Worm (Caenorhabditis elegans): ENCODE measurements around the gene tebp-2.
A peak's percentile ranks its signal among the peaks of the same experiment; 100 is the strongest.

Gene tebp-2

DNA sequence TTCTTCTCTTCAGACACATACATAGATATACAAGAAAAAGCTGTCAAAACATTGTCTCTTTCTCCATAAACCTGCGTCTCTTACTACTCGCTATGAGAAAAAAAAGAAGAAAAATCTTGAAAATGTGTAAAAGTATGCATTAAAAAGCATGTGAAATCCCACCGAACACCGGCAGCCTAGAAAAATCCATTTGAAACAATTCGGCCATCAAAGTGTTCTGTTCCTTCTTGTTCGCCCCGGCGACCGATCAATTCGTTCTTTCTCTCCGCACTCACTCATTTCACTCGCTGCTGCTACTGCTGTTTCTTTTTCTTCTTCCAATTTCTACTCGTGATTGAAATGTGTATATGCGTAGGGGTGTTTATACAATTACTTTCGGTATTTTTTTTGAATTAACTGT is 7.4 kb downstream of the tebp-2 start:
- no peak for TF ChIP-seq nhr-25 (tag; optimal IDR thresholded peaks at IDR 0.05; ENCODE audit: borderline replicate concordance, insufficient read depth)
- TF ChIP-seq F26F4.8 (GFP tag; conservative IDR thresholded peaks at IDR 0.05): no peak
- no peak for TF ChIP-seq daf-19 (GFP tag; conservative IDR thresholded peaks at IDR 0.05)
- TF ChIP-seq lir-3 (tag; optimal IDR thresholded peaks at IDR 0.05): no peak
- no peak for TF ChIP-seq lin-15B (tag; optimal IDR thresholded peaks at IDR 0.05)
- no peak for TF ChIP-seq set-16 (GFP tag; IDR thresholded peaks at IDR 0.05)
- peak; percentile 4 for TF ChIP-seq nhr-48 (tag; optimal IDR thresholded peaks at IDR 0.05)
- TF ChIP-seq ces-1 (GFP tag; optimal IDR thresholded peaks at IDR 0.05): no peak
- no peak for TF ChIP-seq nhr-111 (GFP tag; optimal IDR thresholded peaks at IDR 0.05)
- TF ChIP-seq T20F7.1 (GFP tag; optimal IDR thresholded peaks at IDR 0.05): no peak
- peak; percentile 49 for TF ChIP-seq fkh-10 (GFP tag; optimal IDR thresholded peaks at IDR 0.05)
- TF ChIP-seq fos-1 (tag; optimal IDR thresholded peaks at IDR 0.05): no peak
- no peak for TF ChIP-seq daf-8 (GFP tag; IDR thresholded peaks at IDR 0.05)
- no peak for TF ChIP-seq arid-1 (GFP tag; conservative IDR thresholded peaks at IDR 0.05)
- TF ChIP-seq ceh-32 (tag; optimal IDR thresholded peaks at IDR 0.05; ENCODE audit: poor library complexity): no peak
- no peak for TF ChIP-seq ceh-82 (tag; optimal IDR thresholded peaks at IDR 0.05)
- TF ChIP-seq lin-39 (tag; optimal IDR thresholded peaks at IDR 0.05): no peak
- TF ChIP-seq spr-3 (GFP tag; optimal IDR thresholded peaks at IDR 0.05): no peak
- peak; percentile 90 for TF ChIP-seq mes-2 (tag; optimal IDR thresholded peaks at IDR 0.05; ENCODE audit: poor library complexity, severe bottlenecking)
- no peak for TF ChIP-seq ceh-44 (GFP tag; IDR thresholded peaks at IDR 0.05)
- no peak for TF ChIP-seq duxl-1 (tag; optimal IDR thresholded peaks at IDR 0.05; ENCODE audit: poor library complexity)
- no peak for TF ChIP-seq madf-5 (GFP tag; IDR thresholded peaks at IDR 0.05)
- peak; percentile 78 for TF ChIP-seq hlh-30 (tag; optimal IDR thresholded peaks at IDR 0.05; ENCODE audit: insufficient read depth)
- TF ChIP-seq lin-1 (GFP tag; IDR thresholded peaks at IDR 0.05): no peak
- no peak for TF ChIP-seq lim-7 (GFP tag; IDR thresholded peaks at IDR 0.05)
- TF ChIP-seq hif-1 (tag; optimal IDR thresholded peaks at IDR 0.05): peak in 1 of 2 experiments; percentile 68
- TF ChIP-seq dmd-6 (GFP tag; IDR thresholded peaks at IDR 0.05): peak; percentile 41; the same call in 1 of the 2 replicates
- TF ChIP-seq cey-2 (tag; optimal IDR thresholded peaks at IDR 0.05; ENCODE audit: borderline replicate concordance, insufficient read depth): peak; percentile 26
- TF ChIP-seq daf-12 (tag; optimal IDR thresholded peaks at IDR 0.05): no peak
- no peak for TF ChIP-seq zag-1 (tag; optimal IDR thresholded peaks at IDR 0.05)
- TF ChIP-seq ceh-62 (tag; optimal IDR thresholded peaks at IDR 0.05): no peak
- TF ChIP-seq Y75B8A.6 (GFP tag; IDR thresholded peaks at IDR 0.05): no peak
- no peak for TF ChIP-seq spr-1 (tag; optimal IDR thresholded peaks at IDR 0.05)
- TF ChIP-seq daf-16 (GFP tag; optimal IDR thresholded peaks at IDR 0.05): no peak
- TF ChIP-seq daf-16 (tag; optimal IDR thresholded peaks at IDR 0.05): no peak
- TF ChIP-seq Y5F2A.4 (GFP tag; optimal IDR thresholded peaks at IDR 0.05): no peak
- TF ChIP-seq F49E8.2 (tag; optimal IDR thresholded peaks at IDR 0.05; ENCODE audit: borderline replicate concordance): no peak
- TF ChIP-seq rbr-2 (tag; optimal IDR thresholded peaks at IDR 0.05): peak; percentile 50
- no peak for TF ChIP-seq egl-27 (tag; optimal IDR thresholded peaks at IDR 0.05)
- no peak for TF ChIP-seq R02D3.7 (tag; optimal IDR thresholded peaks at IDR 0.05)
- peak in 1 of 2 experiments; percentile 85 for TF ChIP-seq mdl-1 (tag; optimal IDR thresholded peaks at IDR 0.05)
- TF ChIP-seq zip-11 (GFP tag; IDR thresholded peaks at IDR 0.05): no peak
- no peak for TF ChIP-seq mxl-2 (GFP tag; conservative IDR thresholded peaks at IDR 0.05)
- TF ChIP-seq nhr-77 (tag; optimal IDR thresholded peaks at IDR 0.05): peak; percentile 50
- peak; percentile 90 for TF ChIP-seq mxl-3 (GFP tag; optimal IDR thresholded peaks at IDR 0.05)
- TF ChIP-seq nhr-10 (tag; optimal IDR thresholded peaks at IDR 0.05): no peak
- TF ChIP-seq hmg-1.1 (GFP tag; IDR thresholded peaks at IDR 0.05): peak; percentile 33; the same call in 1 of the 2 replicates
- no peak for TF ChIP-seq egl-43 (GFP tag; IDR thresholded peaks at IDR 0.05)
- no peak for TF ChIP-seq F44E2.7 (GFP tag; IDR thresholded peaks at IDR 0.05)
- no peak for TF ChIP-seq pha-4 (GFP tag; IDR thresholded peaks at IDR 0.05)
- peak; percentile 32 for TF ChIP-seq pha-4 (tag; optimal IDR thresholded peaks at IDR 0.05)
